Worm (Caenorhabditis elegans): ENCODE results near the gene fbxb-60.

Gene fbxb-60

ce11 chrV:19303589-19304174 is 6.1 kb downstream of the fbxb-60 start, which contains the start of the genes fbxb-63 and fbxb-61:
TSS of gene fbxb-63 (minus strand) at chrV:19303730.
TSS of gene fbxb-61 (plus strand) at chrV:19304124.
- TF ChIP-seq peb-1 (tag; optimal IDR thresholded peaks at IDR 0.05) (no peak), nhr-77 (tag; optimal IDR thresholded peaks at IDR 0.05) (no peak), ceh-16 (tag; optimal IDR thresholded peaks at IDR 0.05) (no peak), nhr-11 (tag; optimal IDR thresholded peaks at IDR 0.05) (no peak), elt-1 (tag; optimal IDR thresholded peaks at IDR 0.05) (no peak), ztf-4 (tag; optimal IDR thresholded peaks at IDR 0.05) (no peak), alr-1 (tag; optimal IDR thresholded peaks at IDR 0.05) (no peak), C34F6.9 (tag; optimal IDR thresholded peaks at IDR 0.05) (no peak), elt-3 (tag; optimal IDR thresholded peaks at IDR 0.05) (no peak), lin-11 (tag; optimal IDR thresholded peaks at IDR 0.05) (no peak), snpc-4 (tag; optimal IDR thresholded peaks at IDR 0.05) (no peak), unc-39 (tag; optimal IDR thresholded peaks at IDR 0.05) (no peak), gmeb-1 (tag; optimal IDR thresholded peaks at IDR 0.05) (no peak), sma-9 (GFP tag; optimal IDR thresholded peaks at IDR 0.05) (no peak), sma-9 (tag; optimal IDR thresholded peaks at IDR 0.05) (no peak), lin-39 (tag; optimal IDR thresholded peaks at IDR 0.05) (no peak), mbf-1 (tag; optimal IDR thresholded peaks at IDR 0.05) (no peak)

ce11 chrV:19306906-19307305 is 9.3 kb downstream of the fbxb-60 start, which contains the start of gene F55C9.15:
TSS of gene F55C9.15 (minus strand) at chrV:19307006.
- TF ChIP-seq skn-1 (tag; optimal IDR thresholded peaks at IDR 0.05) (no peak), sem-4 (tag; optimal IDR thresholded peaks at IDR 0.05) (no peak), unc-62 (GFP tag; optimal IDR thresholded peaks at IDR 0.05) (no peak), Y55F3AM.14 (GFP tag; optimal IDR thresholded peaks at IDR 0.05) (no peak)

- TF ChIP-seq ztf-1 (GFP tag; conservative IDR thresholded peaks at IDR 0.05), result no peak
- TF ChIP-seq nhr-129 (tag; optimal IDR thresholded peaks at IDR 0.05), result no peak
- no peak for TF ChIP-seq gmeb-1 (tag; optimal IDR thresholded peaks at IDR 0.05)
- no peak for TF ChIP-seq unc-62 (GFP tag; optimal IDR thresholded peaks at IDR 0.05)
- TF ChIP-seq skn-1 (tag; optimal IDR thresholded peaks at IDR 0.05), result no peak
- TF ChIP-seq mbf-1 (tag; optimal IDR thresholded peaks at IDR 0.05), result no peak
- no peak for TF ChIP-seq lin-13 (GFP tag; optimal IDR thresholded peaks at IDR 0.05)
- TF ChIP-seq mdl-1 (tag; optimal IDR thresholded peaks at IDR 0.05), result no peak
- no peak for TF ChIP-seq sma-3 (GFP tag; optimal IDR thresholded peaks at IDR 0.05)
- TF ChIP-seq ztf-4 (tag; optimal IDR thresholded peaks at IDR 0.05), result no peak
- no peak for TF ChIP-seq elt-1 (tag; optimal IDR thresholded peaks at IDR 0.05)
- no peak for TF ChIP-seq nhr-77 (tag; optimal IDR thresholded peaks at IDR 0.05)
- no peak for TF ChIP-seq blmp-1 (tag; optimal IDR thresholded peaks at IDR 0.05; ENCODE audit: insufficient read depth)
- TF ChIP-seq nhr-12 (tag; optimal IDR thresholded peaks at IDR 0.05), result no peak
- TF ChIP-seq unc-39 (tag; optimal IDR thresholded peaks at IDR 0.05), result no peak
- no peak for TF ChIP-seq ceh-16 (tag; optimal IDR thresholded peaks at IDR 0.05)
- TF ChIP-seq sem-4 (tag; optimal IDR thresholded peaks at IDR 0.05), result no peak
- TF ChIP-seq mab-5 (tag; optimal IDR thresholded peaks at IDR 0.05), result no peak
- TF ChIP-seq Y55F3AM.14 (GFP tag; optimal IDR thresholded peaks at IDR 0.05), result no peak
- TF ChIP-seq nhr-6 (tag; optimal IDR thresholded peaks at IDR 0.05), result no peak
Measured at ce11 chrV:19308137-19308536, 10.5 kb downstream of the fbxb-60 start.

ce11 chrV:19309591-19309990 is 12.0 kb downstream of the fbxb-60 start, which contains the start of gene F55C9.11:
TSS of gene F55C9.11 (minus strand) at chrV:19309691.
- TF ChIP-seq nhr-77 (tag; optimal IDR thresholded peaks at IDR 0.05), result no peak
- TF ChIP-seq unc-55 (GFP tag; optimal IDR thresholded peaks at IDR 0.05), result no peak
- no peak for TF ChIP-seq ztf-11 (tag; optimal IDR thresholded peaks at IDR 0.05)
- no peak for TF ChIP-seq crh-2 (tag; optimal IDR thresholded peaks at IDR 0.05)
- no peak for TF ChIP-seq snpc-4 (tag; optimal IDR thresholded peaks at IDR 0.05)
- no peak for TF ChIP-seq nhr-10 (tag; optimal IDR thresholded peaks at IDR 0.05)
- no peak for TF ChIP-seq egl-27 (tag; optimal IDR thresholded peaks at IDR 0.05)
- TF ChIP-seq nhr-12 (tag; optimal IDR thresholded peaks at IDR 0.05), result no peak
- no peak for TF ChIP-seq nhr-23 (tag; optimal IDR thresholded peaks at IDR 0.05)
- TF ChIP-seq nhr-6 (tag; optimal IDR thresholded peaks at IDR 0.05), result no peak
- no peak for TF ChIP-seq ZK546.5 (tag; optimal IDR thresholded peaks at IDR 0.05)
- no peak for TF ChIP-seq F13H6.1 (tag; optimal IDR thresholded peaks at IDR 0.05)
- no peak for TF ChIP-seq fos-1 (tag; optimal IDR thresholded peaks at IDR 0.05)
- no peak for TF ChIP-seq zag-1 (tag; optimal IDR thresholded peaks at IDR 0.05)

Data from whole organism, L2 larva.